Fruit fly (Drosophila melanogaster): ENCODE measurements around the gene Tsp96F.

DNA sequence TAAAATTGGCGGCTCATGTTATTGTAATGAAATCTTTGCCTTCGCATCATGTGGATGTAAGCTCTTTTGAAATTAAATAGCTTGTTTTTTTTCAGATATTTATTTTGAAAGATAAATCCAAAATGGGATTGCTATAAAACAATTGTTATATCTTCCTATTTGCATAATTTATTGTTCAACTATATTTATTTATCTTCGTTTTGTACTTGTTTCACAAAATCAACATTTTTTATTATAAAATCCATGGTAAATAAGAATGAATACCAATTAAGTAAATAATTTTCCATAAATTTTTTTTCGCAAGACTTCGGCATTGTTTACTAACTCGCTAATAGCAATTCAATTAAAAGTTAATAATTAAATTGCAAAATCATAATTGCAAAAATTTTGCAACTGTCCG is 41.3 kb upstream of the Tsp96F start, which contains the start of gene CG14546:
- TF ChIP-seq Dll (optimal IDR thresholded peaks at IDR 0.05) (no peak), EcR (GFP tag; optimal IDR thresholded peaks at IDR 0.05) (no peak), CG8478 (optimal IDR thresholded peaks at IDR 0.05) (no peak), usp (GFP tag; optimal IDR thresholded peaks at IDR 0.05) (no peak)

All from whole organism.